Worm (Caenorhabditis elegans): ENCODE results near the gene T10G3.8.

Gene T10G3.8

ce11 chrV:13472062-13472461 is 4.2 kb downstream of the T10G3.8 start:
- no peak for TF ChIP-seq ztf-4 (tag; optimal IDR thresholded peaks at IDR 0.05)
- TF ChIP-seq aly-2 (tag; optimal IDR thresholded peaks at IDR 0.05): no peak
- no peak for TF ChIP-seq daf-12 (tag; optimal IDR thresholded peaks at IDR 0.05)
- peak; percentile 8 for TF ChIP-seq nfya-1 (tag; optimal IDR thresholded peaks at IDR 0.05; ENCODE audit: insufficient read depth)
- TF ChIP-seq nhr-12 (tag; optimal IDR thresholded peaks at IDR 0.05): no peak

DNA sequence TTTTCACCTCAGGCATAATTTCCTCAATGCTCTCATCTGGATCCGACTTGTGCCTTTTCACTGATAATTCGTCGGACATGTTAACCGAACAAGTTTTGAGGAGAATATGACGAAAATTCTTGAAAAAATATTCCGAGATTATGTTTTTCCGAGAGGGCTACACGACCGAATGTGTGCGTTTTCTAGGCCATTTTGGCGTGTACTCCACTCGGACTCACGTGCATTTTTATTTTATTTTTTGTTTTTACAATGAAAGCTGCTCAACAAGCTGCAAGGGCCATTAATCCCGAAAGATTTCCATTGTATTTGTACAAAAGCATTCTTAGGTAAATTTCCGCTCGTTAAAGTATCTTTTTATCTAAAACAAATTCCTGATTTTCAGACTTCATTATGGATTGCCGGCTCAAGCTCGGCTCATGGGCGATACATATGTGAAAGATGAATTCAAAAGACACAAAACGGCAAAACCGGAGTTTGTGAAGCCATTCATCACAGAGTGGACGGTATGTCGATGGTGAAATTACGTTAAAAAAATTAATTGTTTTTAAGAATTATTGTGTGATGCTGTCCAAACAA is 8.0 kb downstream of the T10G3.8 start, which contains the start of the genes F25H9.6 and F25H9.7:
Gene F25H9.6, minus strand, starts transcription at position 172 of the 576 bp plus-strand sequence.
Gene F25H9.7, plus strand, starts transcription at position 187 of the 576 bp plus-strand sequence.
- TF ChIP-seq nhr-67 (tag; optimal IDR thresholded peaks at IDR 0.05) (no peak), aly-2 (tag; optimal IDR thresholded peaks at IDR 0.05) (no peak), ceh-28 (tag; optimal IDR thresholded peaks at IDR 0.05) (peak; percentile 9), nhr-12 (tag; optimal IDR thresholded peaks at IDR 0.05) (no peak), daf-12 (tag; optimal IDR thresholded peaks at IDR 0.05) (no peak), ztf-4 (tag; optimal IDR thresholded peaks at IDR 0.05) (no peak), pha-4 (tag; optimal IDR thresholded peaks at IDR 0.05) (no peak), lin-39 (tag; optimal IDR thresholded peaks at IDR 0.05) (peak; percentile 49), ztf-11 (tag; optimal IDR thresholded peaks at IDR 0.05) (no peak), lsy-12 (tag; optimal IDR thresholded peaks at IDR 0.05) (peak; percentile 87), elt-3 (tag; optimal IDR thresholded peaks at IDR 0.05) (no peak), nhr-11 (tag; optimal IDR thresholded peaks at IDR 0.05) (no peak), eor-1 (tag; optimal IDR thresholded peaks at IDR 0.05) (no peak), R02D3.7 (tag; optimal IDR thresholded peaks at IDR 0.05) (peak; percentile 52), nfya-1 (tag; optimal IDR thresholded peaks at IDR 0.05; ENCODE audit: insufficient read depth) (peak; percentile 77), fkh-2 (tag; optimal IDR thresholded peaks at IDR 0.05) (no peak), egl-27 (tag; optimal IDR thresholded peaks at IDR 0.05) (peak; percentile 18), jun-1 (tag; optimal IDR thresholded peaks at IDR 0.05) (peak; percentile 54), lin-15B (tag; optimal IDR thresholded peaks at IDR 0.05) (peak; percentile 76), mml-1 (tag; optimal IDR thresholded peaks at IDR 0.05) (no peak), skn-1 (tag; optimal IDR thresholded peaks at IDR 0.05) (peak; percentile 48), tbx-2 (tag; optimal IDR thresholded peaks at IDR 0.05) (peak; percentile 39), ama-1 (optimal IDR thresholded peaks at IDR 0.05) (no peak), snpc-4 (tag; optimal IDR thresholded peaks at IDR 0.05) (peak; percentile 72), nhr-28 (tag; optimal IDR thresholded peaks at IDR 0.05) (no peak), fkh-10 (GFP tag; optimal IDR thresholded peaks at IDR 0.05) (no peak), ceh-82 (tag; optimal IDR thresholded peaks at IDR 0.05) (no peak), zag-1 (tag; optimal IDR thresholded peaks at IDR 0.05) (no peak), elt-2 (tag; optimal IDR thresholded peaks at IDR 0.05) (peak; percentile 47), nhr-77 (tag; optimal IDR thresholded peaks at IDR 0.05) (peak; percentile 27), elt-1 (tag; optimal IDR thresholded peaks at IDR 0.05) (no peak), nhr-76 (tag; optimal IDR thresholded peaks at IDR 0.05) (no peak), nhr-237 (tag; optimal IDR thresholded peaks at IDR 0.05) (no peak), egl-5 (tag; optimal IDR thresholded peaks at IDR 0.05) (no peak), nhr-25 (tag; optimal IDR thresholded peaks at IDR 0.05) (peak; percentile 48), ceh-9 (tag; optimal IDR thresholded peaks at IDR 0.05) (no peak), ceh-16 (tag; optimal IDR thresholded peaks at IDR 0.05) (no peak), pqm-1 (tag; optimal IDR thresholded peaks at IDR 0.05) (peak; percentile 60), mdl-1 (tag; optimal IDR thresholded peaks at IDR 0.05) (peak; percentile 78), ZK546.5 (tag; optimal IDR thresholded peaks at IDR 0.05) (no peak), hmg-11 (tag; optimal IDR thresholded peaks at IDR 0.05) (peak; percentile 83), nhr-23 (tag; optimal IDR thresholded peaks at IDR 0.05) (peak; percentile 56), sea-2 (GFP tag; optimal IDR thresholded peaks at IDR 0.05) (no peak), nhr-43 (tag; optimal IDR thresholded peaks at IDR 0.05; ENCODE audit: poor library complexity, severe bottlenecking) (peak; percentile 95), unc-39 (tag; optimal IDR thresholded peaks at IDR 0.05) (no peak), unc-62 (GFP tag; optimal IDR thresholded peaks at IDR 0.05) (no peak), fos-1 (tag; optimal IDR thresholded peaks at IDR 0.05) (no peak)

Data from whole organism, L3 larva.